Fruit fly (Drosophila melanogaster) whole organism, prepupa: ENCODE measurements around the gene CG6059.

Source experiments
- Blimp-1 ChIP-seq: fragments of 200-800 bp; sonication (Bioruptor generic); optimal IDR thresholded peaks from 3 replicates; lab custom pipeline; 2017; ENCODE audit warnings: missing biosample characterization, missing genetic modification characterization, mild to moderate bottlenecking, moderate library complexity, missing genetic modification reagents
- CG10631 ChIP-seq: fragments of 200-800 bp; sonication (Bioruptor generic); optimal IDR thresholded peaks from 2 replicates; lab custom pipeline; 2016; ENCODE audit warnings: missing biosample characterization, missing genetic modification characterization
- CG6163 ChIP-seq: fragments of 200-800 bp; sonication (Bioruptor generic); IDR thresholded peaks from 3 replicates; pipeline ENCODE4 v1.3.6; 2022; ENCODE audit warnings: missing biosample characterization, missing genetic modification characterization
- CG8319 ChIP-seq: fragments of 200-800 bp; sonication (Bioruptor generic); optimal IDR thresholded peaks from 3 replicates; lab custom pipeline; 2016; ENCODE audit warnings: missing biosample characterization, missing genetic modification characterization
- CG8632 ChIP-seq: fragments of 200-800 bp; sonication (Bioruptor generic); optimal IDR thresholded peaks from 3 replicates; lab custom pipeline; 2016; ENCODE audit warnings: missing biosample characterization, missing genetic modification characterization
- Eip93F ChIP-seq: fragments of 200-800 bp; sonication (Bioruptor generic); optimal IDR thresholded peaks from 2 replicates; lab custom pipeline; 2016; ENCODE audit warnings: missing biosample characterization, mild to moderate bottlenecking, missing genetic modification characterization
- Sox102F ChIP-seq: fragments of 200-800 bp; sonication (Bioruptor generic); optimal IDR thresholded peaks from 2 replicates; lab custom pipeline; 2016; ENCODE audit warnings: missing biosample characterization, mild to moderate bottlenecking, missing genetic modification characterization
- Sox14 ChIP-seq: fragments of 200-800 bp; sonication (Bioruptor generic); optimal IDR thresholded peaks from 3 replicates; lab custom pipeline; 2016; ENCODE audit warnings: missing biosample characterization, missing genetic modification characterization
- fd59A ChIP-seq: fragments of 200-800 bp; sonication (Bioruptor generic); optimal IDR thresholded peaks from 2 replicates; lab custom pipeline; 2017; ENCODE audit warnings: missing biosample characterization, mild to moderate bottlenecking, missing genetic modification characterization, missing genetic modification reagents
- fkh ChIP-seq: fragments of 200-800 bp; sonication (Bioruptor generic); optimal IDR thresholded peaks from 3 replicates; lab custom pipeline; 2017; ENCODE audit warnings: missing biosample characterization, mild to moderate bottlenecking, missing genetic modification characterization, moderate library complexity
- lz ChIP-seq: fragments of 200-800 bp; sonication (Bioruptor generic); optimal IDR thresholded peaks from 3 replicates; lab custom pipeline; 2016; ENCODE audit warnings: missing biosample characterization, missing genetic modification characterization
- spab ChIP-seq: fragments of 200-800 bp; sonication (Bioruptor generic); optimal IDR thresholded peaks from 2 replicates; lab custom pipeline; 2017; ENCODE audit warnings: missing biosample characterization, mild to moderate bottlenecking, missing genetic modification characterization, missing genetic modification reagents

DNA sequence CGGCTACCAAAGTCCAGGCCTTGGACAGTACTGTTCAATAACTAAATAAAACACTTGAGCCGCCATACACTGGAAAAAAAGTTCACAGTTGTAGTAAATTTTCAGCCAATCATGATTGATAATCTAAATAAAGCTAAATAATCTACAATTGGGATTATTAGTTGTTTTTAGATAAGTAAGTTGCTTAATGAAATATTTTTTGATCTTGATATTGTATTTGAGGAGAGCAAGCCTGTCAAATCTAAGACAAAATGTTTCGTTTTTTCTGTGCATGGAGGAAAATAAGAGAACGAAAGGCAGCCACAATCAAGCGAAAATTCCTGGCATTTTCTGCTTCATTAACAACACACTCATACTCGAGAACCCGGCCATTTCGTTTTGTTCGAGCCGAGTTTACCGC is 46.7 kb upstream of the CG6059 start:
- TF ChIP-seq CG10631 (peak; percentile 20), fkh (GFP tag; lab: Kevin White, UChicago) (no peak), CG8319 (GFP tag; lab: Kevin White, UChicago) (no peak), lz (GFP tag; lab: Kevin White, UChicago) (peak; percentile 72), Sox14 (GFP tag; lab: Kevin White, UChicago) (peak; percentile 62), Blimp-1 (GFP tag; lab: Kevin White, UChicago) (peak; percentile 31), fd59A (peak; percentile 22), Sox102F (peak; percentile 76), spab (GFP tag; lab: Kevin White, UChicago) (peak; percentile 45), CG8632 (GFP tag; lab: Kevin White, UChicago) (peak; percentile 33), CG6163 (GFP tag; lab: Robert Waterston, UW) (no peak; the same call in 2 of the 3 replicates), Eip93F (GFP tag; lab: Kevin White, UChicago) (no peak)
